Fruit fly (Drosophila melanogaster) whole organism, pupa: Measurements from ENCODE around the gene Wsck.

Experiments
- CG10348 ChIP-seq: fragments of 200-800 bp; sonication (Bioruptor generic); IDR thresholded peaks from 2 replicates; pipeline ENCODE4 v1.3.6; 2022; ENCODE audit warnings: missing biosample characterization, missing genetic modification characterization
- CG12605 ChIP-seq: fragments of 200-800 bp; sonication (Bioruptor generic); IDR thresholded peaks from 2 replicates; pipeline ENCODE4 v1.3.6; 2022; ENCODE audit warnings: missing biosample characterization, missing genetic modification characterization
- CG15710 ChIP-seq: fragments of 200-800 bp; sonication (Bioruptor generic); optimal IDR thresholded peaks from 2 replicates; lab custom pipeline; 2018; ENCODE audit warnings: missing biosample characterization, mild to moderate bottlenecking, missing genetic modification characterization, moderate library complexity
- CG17806 ChIP-seq: fragments of 200-800 bp; sonication (Bioruptor generic); optimal IDR thresholded peaks from 2 replicates; lab custom pipeline; 2018; ENCODE audit warnings: missing biosample characterization, mild to moderate bottlenecking, missing genetic modification characterization, moderate library complexity
- CG32121 ChIP-seq: fragments of 200-800 bp; sonication (Bioruptor generic); IDR thresholded peaks from 2 replicates; pipeline ENCODE4 v1.3.6; 2022; ENCODE audit warnings: missing biosample characterization, missing genetic modification characterization
- CG34367 ChIP-seq: fragments of 200-800 bp; sonication (Bioruptor generic); optimal IDR thresholded peaks from 2 replicates; lab custom pipeline; 2018; ENCODE audit warnings: missing biosample characterization, mild to moderate bottlenecking, missing genetic modification characterization
- CG4496 ChIP-seq: fragments of 200-800 bp; sonication (Bioruptor generic); IDR thresholded peaks from 3 replicates; pipeline ENCODE4 v1.3.6; 2022; ENCODE audit warnings: missing biosample characterization, missing genetic modification characterization
- D1 ChIP-seq: fragments of 200-800 bp; sonication (Bioruptor generic); optimal IDR thresholded peaks from 2 replicates; lab custom pipeline; 2018; ENCODE audit warnings: missing biosample characterization, mild to moderate bottlenecking, missing genetic modification characterization, moderate library complexity
- EcR ChIP-seq: fragments of 200-800 bp; sonication (Bioruptor generic); optimal IDR thresholded peaks from 3 replicates; lab custom pipeline; 2019; ENCODE audit warnings: missing biosample characterization, missing genetic modification characterization, mild to moderate bottlenecking, moderate library complexity, missing genetic modification reagents
- Snoo ChIP-seq: fragments of 200-800 bp; sonication (Bioruptor generic); optimal IDR thresholded peaks from 3 replicates; lab custom pipeline; 2017; ENCODE audit warnings: missing biosample characterization, mild to moderate bottlenecking, missing genetic modification characterization, inconsistent platforms
- fd96Ca ChIP-seq: fragments of 200-800 bp; sonication (Bioruptor generic); IDR thresholded peaks from 3 replicates; pipeline ENCODE4 v1.3.6; 2022; ENCODE audit warnings: missing biosample characterization, missing genetic modification characterization
- gl ChIP-seq: fragments of 200-800 bp; sonication (Bioruptor generic); optimal IDR thresholded peaks from 2 replicates; lab custom pipeline; 2018; ENCODE audit warnings: missing biosample characterization, mild to moderate bottlenecking, missing genetic modification characterization

DNA sequence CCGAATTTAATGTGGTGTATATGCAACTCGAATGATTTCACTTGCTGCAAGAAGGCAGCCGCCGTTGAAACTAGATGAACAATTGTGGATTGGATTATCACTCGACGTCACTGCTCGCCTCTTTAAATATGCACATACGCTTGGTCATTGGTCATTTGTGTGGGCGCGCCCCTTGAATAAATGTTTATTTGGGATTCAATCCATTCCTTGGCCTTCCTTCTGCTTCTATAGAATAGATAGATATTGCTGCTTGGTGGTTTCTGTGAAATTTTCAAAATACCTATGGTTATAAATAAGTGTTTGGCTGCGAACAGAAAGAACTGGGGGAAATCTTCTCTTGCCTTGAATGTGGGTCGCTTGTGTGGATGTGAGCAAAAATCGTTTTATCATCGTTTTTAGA, 25.7 kb downstream of the Wsck start:
- TF ChIP-seq CG10348, result no peak
- TF ChIP-seq EcR (GFP tag; lab: Kevin White, UChicago), result no peak
- 0 out of 2 replicates have a peak, but pooled peaks have one; percentile 18 for TF ChIP-seq CG32121
- no peak for TF ChIP-seq CG12605 (GFP tag; lab: Robert Waterston, UW)
- TF ChIP-seq Snoo, result no peak
- TF ChIP-seq CG4496 (GFP tag; lab: Robert Waterston, UW), result no peak
- TF ChIP-seq gl (tag; lab: Kevin White, UChicago), result no peak
- TF ChIP-seq CG17806 (tag; lab: Kevin White, UChicago), result no peak
- no peak for TF ChIP-seq D1 (tag; lab: Kevin White, UChicago)
- no peak for TF ChIP-seq CG15710 (tag; lab: Kevin White, UChicago)
- no peak for TF ChIP-seq fd96Ca (GFP tag; lab: Robert Waterston, UW)
- no peak for TF ChIP-seq CG34367 (tag; lab: Kevin White, UChicago)
